Worm (Caenorhabditis elegans): ENCODE results near the gene C05C10.3.

The C05C10.3 gene

ce11 chrII:9886216-9886615 is 50.5 kb downstream of the C05C10.3 start, which contains the start of gene algn-8 (continued):
- TF ChIP-seq zfp-3 (GFP tag; conservative IDR thresholded peaks at IDR 0.05) (0 out of 2 replicates have a peak, but pooled peaks have one; percentile 29), hlh-30 (tag; optimal IDR thresholded peaks at IDR 0.05; ENCODE audit: insufficient read depth) (no peak), set-16 (GFP tag; IDR thresholded peaks at IDR 0.05) (no peak), F10B5.3 (tag; optimal IDR thresholded peaks at IDR 0.05) (peak; percentile 3), ceh-20 (GFP tag; IDR thresholded peaks at IDR 0.05) (no peak), F26F4.8 (GFP tag; conservative IDR thresholded peaks at IDR 0.05) (no peak), spr-1 (tag; optimal IDR thresholded peaks at IDR 0.05) (no peak), dmd-8 (GFP tag; IDR thresholded peaks at IDR 0.05) (no peak), pha-4 (GFP tag; IDR thresholded peaks at IDR 0.05) (no peak), pha-4 (tag; optimal IDR thresholded peaks at IDR 0.05) (no peak), mdt-29 (GFP tag; IDR thresholded peaks at IDR 0.05) (no peak), mep-1 (tag; optimal IDR thresholded peaks at IDR 0.05) (no peak), zip-2 (tag; optimal IDR thresholded peaks at IDR 0.05) (no peak), Y75B8A.6 (GFP tag; IDR thresholded peaks at IDR 0.05) (no peak), lin-13 (GFP tag; optimal IDR thresholded peaks at IDR 0.05) (no peak), nhr-28 (tag; optimal IDR thresholded peaks at IDR 0.05) (no peak), ZK337.2 (GFP tag; IDR thresholded peaks at IDR 0.05) (no peak), ceh-44 (GFP tag; IDR thresholded peaks at IDR 0.05) (no peak), D1046.2 (GFP tag; IDR thresholded peaks at IDR 0.05) (no peak), skn-1 (tag; optimal IDR thresholded peaks at IDR 0.05) (no peak), ceh-82 (tag; optimal IDR thresholded peaks at IDR 0.05) (no peak), nhr-25 (tag; optimal IDR thresholded peaks at IDR 0.05; ENCODE audit: borderline replicate concordance, insufficient read depth) (peak; percentile 26), egl-43 (GFP tag; IDR thresholded peaks at IDR 0.05) (no peak), vab-7 (GFP tag; IDR thresholded peaks at IDR 0.05) (no peak), cey-2 (tag; optimal IDR thresholded peaks at IDR 0.05; ENCODE audit: borderline replicate concordance, insufficient read depth) (no peak), nhr-6 (tag; optimal IDR thresholded peaks at IDR 0.05) (no peak), php-3 (GFP tag; IDR thresholded peaks at IDR 0.05) (no peak), lin-1 (GFP tag; IDR thresholded peaks at IDR 0.05) (no peak), hlh-11 (tag; optimal IDR thresholded peaks at IDR 0.05) (no peak), mxl-3 (GFP tag; optimal IDR thresholded peaks at IDR 0.05) (no peak), dmd-6 (GFP tag; IDR thresholded peaks at IDR 0.05) (no peak), nhr-11 (tag; optimal IDR thresholded peaks at IDR 0.05) (no peak), mes-2 (tag; optimal IDR thresholded peaks at IDR 0.05; ENCODE audit: poor library complexity, severe bottlenecking) (peak; percentile 22), unc-62 (GFP tag; optimal IDR thresholded peaks at IDR 0.05 in 1 of 2) (no peak), unc-62 (tag; optimal IDR thresholded peaks at IDR 0.05) (no peak), tra-1 (GFP tag; IDR thresholded peaks at IDR 0.05) (0 out of 2 replicates have a peak, but pooled peaks have one; percentile 16), jun-1 (tag; optimal IDR thresholded peaks at IDR 0.05) (no peak), lin-39 (tag; optimal IDR thresholded peaks at IDR 0.05) (no peak), snpc-1.2 (GFP tag; IDR thresholded peaks at IDR 0.05) (no peak), nhr-48 (tag; optimal IDR thresholded peaks at IDR 0.05) (no peak), nhr-77 (tag; optimal IDR thresholded peaks at IDR 0.05) (no peak), lin-29 (GFP tag; IDR thresholded peaks at IDR 0.05) (no peak), attf-4 (tag; optimal IDR thresholded peaks at IDR 0.05) (no peak), dve-1 (tag; optimal IDR thresholded peaks at IDR 0.05; ENCODE audit: insufficient read depth) (no peak), fkh-10 (GFP tag; optimal IDR thresholded peaks at IDR 0.05) (no peak), daf-8 (GFP tag; IDR thresholded peaks at IDR 0.05) (no peak), ZK546.5 (tag; optimal IDR thresholded peaks at IDR 0.05) (no peak), unc-39 (tag; optimal IDR thresholded peaks at IDR 0.05) (no peak), ama-1 (optimal IDR thresholded peaks at IDR 0.05) (no peak), F49E8.2 (tag; optimal IDR thresholded peaks at IDR 0.05; ENCODE audit: borderline replicate concordance) (no peak), dpl-1 (GFP tag; optimal IDR thresholded peaks at IDR 0.05) (no peak), nhr-10 (tag; optimal IDR thresholded peaks at IDR 0.05) (no peak)

All from whole organism, L4 larva.